Worm (Caenorhabditis elegans): Measurements from ENCODE around the gene aldo-2.

- no peak for TF ChIP-seq elt-2 (tag; optimal IDR thresholded peaks at IDR 0.05)
- no peak for TF ChIP-seq ceh-2 (tag; optimal IDR thresholded peaks at IDR 0.05)
- TF ChIP-seq T23F11.4 (GFP tag; optimal IDR thresholded peaks at IDR 0.05): no peak
- TF ChIP-seq odd-2 (tag; optimal IDR thresholded peaks at IDR 0.05): no peak
- TF ChIP-seq gmeb-2 (tag; optimal IDR thresholded peaks at IDR 0.05): no peak
- no peak for TF ChIP-seq nhr-11 (tag; optimal IDR thresholded peaks at IDR 0.05)
- no peak for TF ChIP-seq unc-86 (tag; optimal IDR thresholded peaks at IDR 0.05)
- TF ChIP-seq pha-2 (tag; optimal IDR thresholded peaks at IDR 0.05): no peak
Observed at ce11 chrIII:5884007-5884406, 7.6 kb upstream of the aldo-2 start, which contains the start of gene C28H8.5.
